Worm (Caenorhabditis elegans) whole organism, L1 larva: ENCODE measurements around the gene tbb-2.
A peak's percentile ranks its signal among the peaks of the same experiment; 100 is the strongest.

Experiments
- C34B4.2 ChIP-seq: sonication (generic microtip); optimal IDR thresholded peaks from 2 replicates; lab custom pipeline; 2017; ENCODE audit warnings: mild to moderate bottlenecking, missing genetic modification characterization, missing compliant biosample characterization
- aha-1 ChIP-seq: fragments of 150-350 bp; optimal IDR thresholded peaks from 2 replicates; lab custom pipeline; 2014; ENCODE audit warnings: missing biosample characterization, missing genetic modification characterization
- ama-1 ChIP-seq: fragments of 150-350 bp; optimal IDR thresholded peaks from 2 replicates; lab custom pipeline; 2014
- ceh-63 ChIP-seq: fragments of 200-800 bp; sonication (Bioruptor generic); optimal IDR thresholded peaks from 2 replicates; lab custom pipeline; 2018; ENCODE audit warnings: mild to moderate bottlenecking, missing genetic modification characterization, missing compliant biosample characterization
- ceh-82 ChIP-seq, 3 experiments: fragments of 150-350 bp in 1 of 3; sonication (generic microtip) in 2 of 3; optimal IDR thresholded peaks; 2 replicates each; lab custom pipeline; 2014 to 2017; ENCODE audit warnings: missing biosample characterization in 3 of 3, missing genetic modification characterization in 3 of 3
- ceh-88 ChIP-seq: fragments of 200-800 bp; sonication (Bioruptor generic); IDR thresholded peaks from 2 replicates; pipeline ENCODE4 v1.3.6; 2022; ENCODE audit warnings: missing genetic modification characterization, missing compliant biosample characterization
- ces-1 ChIP-seq: fragments of 150-350 bp; optimal IDR thresholded peaks from 2 replicates; lab custom pipeline; 2014; ENCODE audit warnings: missing biosample characterization, missing genetic modification reagents, missing genetic modification characterization
- dpl-1 ChIP-seq, 3 experiments: fragments of 150-350 bp in 2 of 3; sonication (generic microtip) in 1 of 3; optimal IDR thresholded peaks; 2 replicates each; lab custom pipeline; 2014 to 2017; ENCODE audit warnings: missing biosample characterization in 3 of 3, missing genetic modification characterization in 3 of 3, missing genetic modification reagents in 3 of 3
- dsc-1 ChIP-seq: sonication (generic microtip); optimal IDR thresholded peaks from 2 replicates; lab custom pipeline; 2016; ENCODE audit warnings: mild to moderate bottlenecking, missing genetic modification characterization, missing compliant biosample characterization
- efl-1 ChIP-seq, 4 experiments: fragments of 150-350 bp; optimal IDR thresholded peaks in 3 of 4; peaks in 1 of 4; 1 replicate in 1 of 4; 2 replicates in 3 of 4; lab custom pipeline; 2014; ENCODE audit warnings: missing biosample characterization in 2 of 4, missing genetic modification characterization in 2 of 4, missing genetic modification reagents in 2 of 4
- elt-3 ChIP-seq, 6 experiments: fragments of 150-350 bp in 1 of 6; sonication (generic microtip); optimal IDR thresholded peaks; 2 replicates each; lab custom pipeline; 2017 to 2018; ENCODE audit warnings: missing biosample characterization in 6 of 6, missing genetic modification characterization in 6 of 6, inconsistent platforms in 1 of 6
- fkh-10 ChIP-seq: sonication (generic microtip); optimal IDR thresholded peaks from 2 replicates; lab custom pipeline; 2017; ENCODE audit warnings: missing biosample characterization, missing genetic modification reagents, missing genetic modification characterization
- fkh-4 ChIP-seq: sonication (generic microtip); optimal IDR thresholded peaks from 2 replicates; lab custom pipeline; 2016; ENCODE audit warnings: missing compliant biosample characterization, missing genetic modification characterization, borderline replicate concordance
- fos-1 ChIP-seq: fragments of 150-350 bp; optimal IDR thresholded peaks from 2 replicates; lab custom pipeline; 2014; ENCODE audit warnings: missing biosample characterization, missing genetic modification characterization
- hlh-17 ChIP-seq: fragments of 200-800 bp; sonication (Bioruptor generic); optimal IDR thresholded peaks from 2 replicates; lab custom pipeline; 2018; ENCODE audit warnings: missing genetic modification characterization, mild to moderate bottlenecking, missing compliant biosample characterization, moderate library complexity, borderline replicate concordance
- jun-1 ChIP-seq: fragments of 150-350 bp; optimal IDR thresholded peaks from 2 replicates; lab custom pipeline; 2014; ENCODE audit warnings: missing biosample characterization, missing genetic modification reagents, missing genetic modification characterization
- lin-13 ChIP-seq: fragments of 150-350 bp; optimal IDR thresholded peaks from 2 replicates; lab custom pipeline; 2014; ENCODE audit warnings: missing biosample characterization, missing genetic modification reagents, missing genetic modification characterization
- lin-14 ChIP-seq: fragments of 200-800 bp; sonication (Bioruptor generic); optimal IDR thresholded peaks from 2 replicates; lab custom pipeline; 2018; ENCODE audit warnings: mild to moderate bottlenecking, missing genetic modification characterization, moderate library complexity, missing compliant biosample characterization
- lin-15B ChIP-seq: fragments of 150-350 bp; sonication (generic microtip); optimal IDR thresholded peaks from 3 replicates; lab custom pipeline; 2014; ENCODE audit warnings: missing biosample characterization, missing genetic modification characterization
- lin-39 ChIP-seq: fragments of 150-350 bp; optimal IDR thresholded peaks from 2 replicates; lab custom pipeline; 2014; ENCODE audit warnings: missing biosample characterization, missing genetic modification reagents, missing genetic modification characterization
- lsy-2 ChIP-seq, 2 experiments: fragments of 150-350 bp; optimal IDR thresholded peaks; 2 replicates each; lab custom pipeline; 2014; ENCODE audit warnings: missing biosample characterization in 2 of 2, missing genetic modification characterization in 2 of 2
- mab-9 ChIP-seq: fragments of 200-800 bp; sonication (Bioruptor generic); IDR thresholded peaks from 2 replicates; pipeline ENCODE4 v1.3.6; 2022; ENCODE audit warnings: missing genetic modification reagents, missing genetic modification characterization, missing compliant biosample characterization
- mep-1 ChIP-seq: fragments of 150-350 bp; optimal IDR thresholded peaks from 2 replicates; lab custom pipeline; 2014; ENCODE audit warnings: missing biosample characterization, missing genetic modification characterization
- nhr-12 ChIP-seq: sonication (generic microtip); optimal IDR thresholded peaks from 2 replicates; lab custom pipeline; 2017; ENCODE audit warnings: missing biosample characterization, missing genetic modification characterization
- nhr-19 ChIP-seq: fragments of 200-800 bp; sonication (Bioruptor generic); conservative IDR thresholded peaks from 2 replicates; pipeline ENCODE4 v1.3.6; 2022; ENCODE audit warnings: missing genetic modification characterization, missing compliant biosample characterization
- nhr-20 ChIP-seq: sonication (generic microtip); optimal IDR thresholded peaks from 2 replicates; lab custom pipeline; 2016; ENCODE audit warnings: mild to moderate bottlenecking, missing genetic modification characterization, missing compliant biosample characterization
- nhr-47 ChIP-seq: sonication (generic microtip); optimal IDR thresholded peaks from 2 replicates; lab custom pipeline; 2016; ENCODE audit warnings: mild to moderate bottlenecking, missing genetic modification characterization, moderate library complexity, missing compliant biosample characterization
- nhr-71 ChIP-seq: sonication (generic microtip); optimal IDR thresholded peaks from 2 replicates; lab custom pipeline; 2016; ENCODE audit warnings: mild to moderate bottlenecking, missing genetic modification characterization, moderate library complexity, missing compliant biosample characterization
- nhr-76 ChIP-seq: sonication (generic microtip); optimal IDR thresholded peaks from 2 replicates; lab custom pipeline; 2017; ENCODE audit warnings: missing biosample characterization, missing genetic modification characterization
- nhr-77 ChIP-seq: fragments of 150-350 bp; optimal IDR thresholded peaks from 2 replicates; lab custom pipeline; 2014; ENCODE audit warnings: missing biosample characterization, missing genetic modification characterization
- nhr-85 ChIP-seq: sonication (generic microtip); peaks from one replicate; lab custom pipeline; 2016; ENCODE audit warnings: missing genetic modification characterization, inconsistent platforms, missing compliant biosample characterization
- nhr-90 ChIP-seq: sonication (generic microtip); optimal IDR thresholded peaks from 2 replicates; lab custom pipeline; 2016; ENCODE audit warnings: mild to moderate bottlenecking, missing genetic modification characterization, missing compliant biosample characterization; ENCODE audit not compliant: poor library complexity
- pqm-1 ChIP-seq: sonication (generic microtip); optimal IDR thresholded peaks from 3 replicates; lab custom pipeline; 2017; ENCODE audit warnings: missing biosample characterization, missing genetic modification characterization
- rnt-1 ChIP-seq: sonication (generic microtip); optimal IDR thresholded peaks from 2 replicates; lab custom pipeline; 2016; ENCODE audit warnings: mild to moderate bottlenecking, missing genetic modification characterization, moderate library complexity, missing compliant biosample characterization
- skn-1 ChIP-seq: fragments of 150-350 bp; optimal IDR thresholded peaks from 2 replicates; lab custom pipeline; 2014; ENCODE audit warnings: missing biosample characterization, missing genetic modification characterization
- snpc-4 ChIP-seq: fragments of 150-350 bp; optimal IDR thresholded peaks from 2 replicates; lab custom pipeline; 2014; ENCODE audit warnings: missing biosample characterization, missing genetic modification characterization
- snu-23 ChIP-seq: sonication (generic microtip); optimal IDR thresholded peaks from 2 replicates; lab custom pipeline; 2016; ENCODE audit warnings: missing genetic modification characterization, missing compliant biosample characterization
- sptf-1 ChIP-seq: fragments of 150-350 bp; optimal IDR thresholded peaks from 2 replicates; lab custom pipeline; 2014; ENCODE audit warnings: missing biosample characterization, missing genetic modification characterization
- sup-37 ChIP-seq: fragments of 200-800 bp; sonication (Bioruptor generic); optimal IDR thresholded peaks from 2 replicates; lab custom pipeline; 2018; ENCODE audit warnings: mild to moderate bottlenecking, missing genetic modification characterization, missing compliant biosample characterization
- tbx-2 ChIP-seq: sonication (generic microtip); optimal IDR thresholded peaks from 2 replicates; lab custom pipeline; 2016; ENCODE audit warnings: missing genetic modification characterization, missing compliant biosample characterization
- unc-130 ChIP-seq: fragments of 150-350 bp; optimal IDR thresholded peaks from 2 replicates; lab custom pipeline; 2017; ENCODE audit warnings: missing biosample characterization, missing genetic modification characterization, inconsistent platforms
- unc-62 ChIP-seq: fragments of 150-350 bp; optimal IDR thresholded peaks from 2 replicates; lab custom pipeline; 2014; ENCODE audit warnings: missing biosample characterization, missing genetic modification reagents, missing genetic modification characterization
- unc-86 ChIP-seq: sonication (generic microtip); optimal IDR thresholded peaks from 2 replicates; lab custom pipeline; 2016; ENCODE audit warnings: missing genetic modification characterization, missing compliant biosample characterization
- unc-98 ChIP-seq: fragments of 200-800 bp; sonication (Bioruptor generic); IDR thresholded peaks from 2 replicates; pipeline ENCODE4 v1.3.6; 2022; ENCODE audit warnings: missing genetic modification characterization, missing compliant biosample characterization
- xbp-1 ChIP-seq: sonication (generic microtip); optimal IDR thresholded peaks from 2 replicates; lab custom pipeline; 2016; ENCODE audit warnings: missing genetic modification characterization, missing compliant biosample characterization
- ztf-11 ChIP-seq, 2 experiments: sonication (generic microtip); optimal IDR thresholded peaks; 2 replicates each; lab custom pipeline; 2016 to 2017; ENCODE audit warnings: missing genetic modification characterization in 2 of 2, missing biosample characterization in 1 of 2, missing compliant biosample characterization in 1 of 2
- ztf-4 ChIP-seq: fragments of 150-350 bp; optimal IDR thresholded peaks from 2 replicates; lab custom pipeline; 2014; ENCODE audit warnings: missing biosample characterization, missing genetic modification characterization

Gene tbb-2

DNA sequence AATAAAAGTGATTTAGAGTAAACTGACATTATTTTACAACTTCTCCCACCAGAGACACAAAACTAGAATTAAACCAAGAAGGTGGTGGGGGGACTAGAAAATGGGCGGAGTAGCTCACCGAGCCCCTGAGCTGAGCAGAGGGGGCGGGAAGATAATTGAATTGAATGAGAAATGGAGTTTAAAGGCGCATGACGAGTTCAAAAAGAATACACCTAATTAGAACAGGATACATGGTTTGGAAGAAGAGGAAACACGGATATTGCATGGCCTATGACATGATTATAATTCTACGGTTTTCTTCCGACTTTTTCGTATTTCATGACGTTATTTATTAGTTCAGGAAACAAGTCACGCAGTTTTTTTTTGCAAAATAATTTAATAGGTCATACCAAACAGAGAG lies 10.6 kb upstream of the tbb-2 start, which contains the start of gene T02C12.5:
T02C12.5 (minus strand) TSS at position 101 of the 400 bp plus-strand sequence.
- TF ChIP-seq dsc-1 (tag; lab: Kevin White, UChicago) (peak; percentile 40), xbp-1 (tag; lab: Kevin White, UChicago) (no peak), ces-1 (GFP tag; lab: Kevin White, UChicago) (no peak), ceh-82 (tag; optimal IDR thresholded peaks at IDR 0.05; lab: Kevin White, UChicago) (no peak)

DNA sequence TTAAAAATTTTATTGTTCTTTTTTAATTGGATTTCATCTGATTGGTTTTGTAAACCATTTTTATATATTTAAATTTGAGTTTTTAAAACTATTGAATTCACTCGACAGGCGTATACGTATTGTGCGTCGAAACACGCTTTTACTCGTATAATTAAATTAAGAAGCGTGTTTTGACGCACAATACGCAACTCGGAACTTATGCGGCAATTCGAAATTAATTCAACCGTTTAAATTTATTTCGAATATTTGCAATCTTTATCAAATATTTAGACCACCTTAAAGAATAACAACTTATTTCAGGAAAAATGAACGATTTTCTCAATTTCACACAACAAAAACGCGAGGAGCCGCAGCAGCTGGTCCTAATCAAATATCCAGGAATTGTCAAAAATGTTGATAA lies 4.4 kb upstream of the tbb-2 start, which contains the start of gene tftc-5:
tftc-5 (plus strand) TSS at position 301 of the 400 bp plus-strand sequence.
- TF ChIP-seq efl-1 (optimal IDR thresholded peaks at IDR 0.05; lab: Kevin White, UChicago) = no peak
- TF ChIP-seq efl-1 (GFP tag; optimal IDR thresholded peaks at IDR 0.05 in 1 of 2; lab: Kevin White, UChicago) = peak in 1 of 2 experiments; percentile 47
- TF ChIP-seq ceh-63 (GFP tag; lab: Kevin White, UChicago) = no peak

DNA sequence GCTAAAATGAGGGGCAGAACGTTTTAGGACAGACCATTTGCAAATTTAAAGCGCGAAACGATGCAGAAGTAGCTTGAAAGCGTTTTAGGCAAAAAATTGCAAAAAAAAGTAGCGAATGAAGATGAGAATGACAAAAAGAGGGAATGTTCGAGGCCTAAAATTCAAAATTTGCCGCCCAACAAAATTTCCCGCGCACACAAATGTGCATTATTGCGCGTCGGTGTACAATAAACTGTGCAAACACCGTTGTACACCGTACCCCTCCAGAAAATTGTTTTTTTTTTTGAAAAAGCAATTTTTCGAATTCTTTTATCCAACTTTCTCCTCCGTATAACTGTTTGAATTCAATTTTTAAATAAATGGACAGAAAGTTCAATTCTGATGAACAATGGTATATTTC lies 2.4 kb upstream of the tbb-2 start, which contains the start of gene snpc-3.4:
snpc-3.4 (plus strand) TSS at position 237 of the 400 bp plus-strand sequence.
- TF ChIP-seq elt-3 (tag; optimal IDR thresholded peaks at IDR 0.05; lab: Kevin White, UChicago) = peak in 2 of 6 experiments; percentile 57 to 59
- no peak for TF ChIP-seq unc-62 (GFP tag; lab: Kevin White, UChicago)
- no peak for TF ChIP-seq aha-1
- TF ChIP-seq ceh-82 (tag; optimal IDR thresholded peaks at IDR 0.05; lab: Kevin White, UChicago) = peak in 2 of 3 experiments; percentile 66 to 82
- peak; percentile 34 for TF ChIP-seq unc-130 (tag; lab: Kevin White, UChicago)
- peak; percentile 50 for TF ChIP-seq unc-86
- TF ChIP-seq lin-39 = peak; percentile 5
- TF ChIP-seq snpc-4 (tag; lab: Kevin White, UChicago) = peak; percentile 20
- no peak for TF ChIP-seq ztf-4 (tag; lab: Kevin White, UChicago)
- TF ChIP-seq sptf-1 = no peak
- peak; percentile 90 to 93 (median 91) for TF ChIP-seq dpl-1 (GFP tag; optimal IDR thresholded peaks at IDR 0.05; lab: Kevin White, UChicago)
- TF ChIP-seq fkh-10 (GFP tag; lab: Kevin White, UChicago) = peak; percentile 36
- TF ChIP-seq unc-98 (GFP tag; lab: Robert Waterston, UW) = no peak
- peak; percentile 55 for TF ChIP-seq rnt-1
- TF ChIP-seq nhr-77 (tag; lab: Kevin White, UChicago) = peak; percentile 47
- TF ChIP-seq ceh-88 = no peak
- no peak for TF ChIP-seq pqm-1
- no peak for TF ChIP-seq ama-1
- peak; percentile 62 for TF ChIP-seq lin-15B (tag; lab: Kevin White, UChicago)
- TF ChIP-seq sup-37 (GFP tag; lab: Kevin White, UChicago) = no peak
- TF ChIP-seq mab-9 (GFP tag; lab: Robert Waterston, UW) = no peak
- TF ChIP-seq nhr-20 = peak; percentile 65
- TF ChIP-seq jun-1 (tag; lab: Kevin White, UChicago) = peak; percentile 51
- peak in 1 of 2 experiments; percentile 22 for TF ChIP-seq ztf-11 (tag; optimal IDR thresholded peaks at IDR 0.05; lab: Kevin White, UChicago)
- peak; percentile 86 for TF ChIP-seq nhr-85 (tag; lab: Kevin White, UChicago)
- TF ChIP-seq nhr-12 (tag; lab: Kevin White, UChicago) = no peak
- no peak for TF ChIP-seq C34B4.2
- peak; percentile 67 for TF ChIP-seq xbp-1 (tag; lab: Kevin White, UChicago)
- TF ChIP-seq lin-13 = peak; percentile 46
- no peak for TF ChIP-seq fos-1 (tag; lab: Kevin White, UChicago)
- TF ChIP-seq nhr-90 (tag; lab: Kevin White, UChicago) = peak; percentile 43
- TF ChIP-seq lsy-2 (tag; optimal IDR thresholded peaks at IDR 0.05; lab: Kevin White, UChicago) = peak; percentile 98 to 99
- peak; percentile 86 for TF ChIP-seq skn-1 (tag; lab: Kevin White, UChicago)
- peak; percentile 55 for TF ChIP-seq nhr-19
- peak; percentile 82 for TF ChIP-seq snu-23
- no peak for TF ChIP-seq hlh-17 (GFP tag; lab: Kevin White, UChicago)
- peak; percentile 77 to 89 for TF ChIP-seq efl-1 (optimal IDR thresholded peaks at IDR 0.05; lab: Kevin White, UChicago)
- peak; percentile 90 to 98 for TF ChIP-seq efl-1 (GFP tag; optimal IDR thresholded peaks at IDR 0.05 in 1 of 2; lab: Kevin White, UChicago)
- TF ChIP-seq lin-14 = peak; percentile 77
- TF ChIP-seq nhr-71 (tag; lab: Kevin White, UChicago) = peak; percentile 75
- TF ChIP-seq nhr-76 (tag; lab: Kevin White, UChicago) = no peak
- TF ChIP-seq tbx-2 (tag; lab: Kevin White, UChicago) = peak; percentile 60
- TF ChIP-seq nhr-47 (tag; lab: Kevin White, UChicago) = peak; percentile 77
- TF ChIP-seq mep-1 (tag; lab: Kevin White, UChicago) = peak; percentile 88
- TF ChIP-seq fkh-4 (tag; lab: Kevin White, UChicago) = no peak
